Worm (Caenorhabditis elegans) whole organism, L1 larva: ENCODE measurements around the gene F08F8.11.

Experiments used
- C16A3.4 ChIP-seq: fragments of 150-350 bp; optimal IDR thresholded peaks from 2 replicates; lab custom pipeline; 2014; ENCODE audit warnings: missing biosample characterization, missing genetic modification characterization
- alr-1 ChIP-seq: fragments of 200-800 bp; sonication (Bioruptor generic); optimal IDR thresholded peaks from 2 replicates; lab custom pipeline; 2018; ENCODE audit warnings: borderline replicate concordance, mild to moderate bottlenecking, missing genetic modification characterization, missing compliant biosample characterization
- ama-1 ChIP-seq: fragments of 150-350 bp; optimal IDR thresholded peaks from 2 replicates; lab custom pipeline; 2014
- blmp-1 ChIP-seq: fragments of 150-350 bp; optimal IDR thresholded peaks from 2 replicates; lab custom pipeline; 2014; ENCODE audit warnings: missing biosample characterization, missing genetic modification characterization
- ceh-63 ChIP-seq: fragments of 200-800 bp; sonication (Bioruptor generic); optimal IDR thresholded peaks from 2 replicates; lab custom pipeline; 2018; ENCODE audit warnings: mild to moderate bottlenecking, missing genetic modification characterization, missing compliant biosample characterization
- ceh-82 ChIP-seq, 3 experiments: fragments of 150-350 bp in 1 of 3; sonication (generic microtip) in 2 of 3; optimal IDR thresholded peaks; 2 replicates each; lab custom pipeline; 2014 to 2017; ENCODE audit warnings: missing biosample characterization in 3 of 3, missing genetic modification characterization in 3 of 3
- ceh-90 ChIP-seq: sonication (generic microtip); optimal IDR thresholded peaks from 2 replicates; lab custom pipeline; 2016; ENCODE audit warnings: missing genetic modification characterization, missing compliant biosample characterization
- ces-1 ChIP-seq: fragments of 150-350 bp; optimal IDR thresholded peaks from 2 replicates; lab custom pipeline; 2014; ENCODE audit warnings: missing biosample characterization, missing genetic modification reagents, missing genetic modification characterization
- dsc-1 ChIP-seq: sonication (generic microtip); optimal IDR thresholded peaks from 2 replicates; lab custom pipeline; 2016; ENCODE audit warnings: mild to moderate bottlenecking, missing genetic modification characterization, missing compliant biosample characterization
- egl-13 ChIP-seq: sonication (generic microtip); optimal IDR thresholded peaks from 2 replicates; lab custom pipeline; 2016; ENCODE audit warnings: missing genotype, missing genetic modification reagents, missing genetic modification characterization, missing compliant biosample characterization
- egl-27 ChIP-seq, 2 experiments: fragments of 150-350 bp in 1 of 2; sonication (generic microtip); optimal IDR thresholded peaks; 3 replicates each; lab custom pipeline; 2017 to 2018; ENCODE audit warnings: missing biosample characterization in 2 of 2, missing genetic modification characterization in 2 of 2, missing genetic modification reagents in 2 of 2
- elt-2 ChIP-seq: sonication (generic microtip); optimal IDR thresholded peaks from 2 replicates; lab custom pipeline; 2016; ENCODE audit warnings: missing genetic modification characterization, mild to moderate bottlenecking, inconsistent platforms, missing compliant biosample characterization, missing genetic modification reagents
- elt-3 ChIP-seq, 6 experiments: fragments of 150-350 bp in 1 of 6; sonication (generic microtip); optimal IDR thresholded peaks; 2 replicates each; lab custom pipeline; 2017 to 2018; ENCODE audit warnings: missing biosample characterization in 6 of 6, missing genetic modification characterization in 6 of 6, inconsistent platforms in 1 of 6
- fkh-10 ChIP-seq: sonication (generic microtip); optimal IDR thresholded peaks from 2 replicates; lab custom pipeline; 2017; ENCODE audit warnings: missing biosample characterization, missing genetic modification reagents, missing genetic modification characterization
- fkh-8 ChIP-seq: sonication (generic microtip); optimal IDR thresholded peaks from 2 replicates; lab custom pipeline; 2016; ENCODE audit warnings: mild to moderate bottlenecking, missing genetic modification characterization, missing compliant biosample characterization
- grh-1 ChIP-seq: fragments of 200-800 bp; sonication (Bioruptor generic); IDR thresholded peaks from 2 replicates; pipeline ENCODE4 v1.3.6; 2022; ENCODE audit warnings: missing genetic modification reagents, missing genetic modification characterization, missing compliant biosample characterization
- hlh-4 ChIP-seq: sonication (generic microtip); optimal IDR thresholded peaks from 2 replicates; lab custom pipeline; 2016; ENCODE audit warnings: mild to moderate bottlenecking, missing genetic modification characterization, missing compliant biosample characterization
- irx-1 ChIP-seq: sonication (generic microtip); optimal IDR thresholded peaks from 2 replicates; lab custom pipeline; 2016; ENCODE audit warnings: missing genetic modification characterization, missing compliant biosample characterization
- isw-1 ChIP-seq: fragments of 200-800 bp; sonication (Bioruptor generic); IDR thresholded peaks from 2 replicates; pipeline ENCODE4 v1.3.6; 2022; ENCODE audit warnings: missing genetic modification characterization, missing compliant biosample characterization
- jun-1 ChIP-seq: fragments of 150-350 bp; optimal IDR thresholded peaks from 2 replicates; lab custom pipeline; 2014; ENCODE audit warnings: missing biosample characterization, missing genetic modification reagents, missing genetic modification characterization
- lin-14 ChIP-seq: fragments of 200-800 bp; sonication (Bioruptor generic); optimal IDR thresholded peaks from 2 replicates; lab custom pipeline; 2018; ENCODE audit warnings: mild to moderate bottlenecking, missing genetic modification characterization, moderate library complexity, missing compliant biosample characterization
- lin-39 ChIP-seq: fragments of 150-350 bp; optimal IDR thresholded peaks from 2 replicates; lab custom pipeline; 2014; ENCODE audit warnings: missing biosample characterization, missing genetic modification reagents, missing genetic modification characterization
- lsy-2 ChIP-seq, 2 experiments: fragments of 150-350 bp; optimal IDR thresholded peaks; 2 replicates each; lab custom pipeline; 2014; ENCODE audit warnings: missing biosample characterization in 2 of 2, missing genetic modification characterization in 2 of 2
- mdl-1 ChIP-seq, 2 experiments: fragments of 150-350 bp; optimal IDR thresholded peaks; 2 replicates each; lab custom pipeline; 2014 to 2017; ENCODE audit warnings: missing biosample characterization in 2 of 2, missing genetic modification characterization in 2 of 2, inconsistent platforms in 1 of 2
- mef-2 ChIP-seq: fragments of 150-350 bp; optimal IDR thresholded peaks from 2 replicates; lab custom pipeline; 2014; ENCODE audit warnings: missing biosample characterization, missing genetic modification characterization
- mep-1 ChIP-seq: fragments of 150-350 bp; optimal IDR thresholded peaks from 2 replicates; lab custom pipeline; 2014; ENCODE audit warnings: missing biosample characterization, missing genetic modification characterization
- nhr-11 ChIP-seq: fragments of 150-350 bp; optimal IDR thresholded peaks from 2 replicates; lab custom pipeline; 2014; ENCODE audit warnings: missing biosample characterization, missing genetic modification characterization
- nhr-12 ChIP-seq: sonication (generic microtip); optimal IDR thresholded peaks from 2 replicates; lab custom pipeline; 2017; ENCODE audit warnings: missing biosample characterization, missing genetic modification characterization
- nhr-20 ChIP-seq: sonication (generic microtip); optimal IDR thresholded peaks from 2 replicates; lab custom pipeline; 2016; ENCODE audit warnings: mild to moderate bottlenecking, missing genetic modification characterization, missing compliant biosample characterization
- nhr-237 ChIP-seq: fragments of 150-350 bp; optimal IDR thresholded peaks from 2 replicates; lab custom pipeline; 2014; ENCODE audit warnings: missing biosample characterization, missing genetic modification characterization
- nhr-71 ChIP-seq: sonication (generic microtip); optimal IDR thresholded peaks from 2 replicates; lab custom pipeline; 2016; ENCODE audit warnings: mild to moderate bottlenecking, missing genetic modification characterization, moderate library complexity, missing compliant biosample characterization
- nhr-76 ChIP-seq: sonication (generic microtip); optimal IDR thresholded peaks from 2 replicates; lab custom pipeline; 2017; ENCODE audit warnings: missing biosample characterization, missing genetic modification characterization
- pag-3 ChIP-seq: sonication (generic microtip); optimal IDR thresholded peaks from 2 replicates; lab custom pipeline; 2017; ENCODE audit warnings: missing genetic modification characterization, mild to moderate bottlenecking, missing compliant biosample characterization, antibody characterized with exemption, borderline replicate concordance; ENCODE audit not compliant: insufficient read depth
- rnt-1 ChIP-seq: sonication (generic microtip); optimal IDR thresholded peaks from 2 replicates; lab custom pipeline; 2016; ENCODE audit warnings: mild to moderate bottlenecking, missing genetic modification characterization, moderate library complexity, missing compliant biosample characterization
- snpc-4 ChIP-seq: fragments of 150-350 bp; optimal IDR thresholded peaks from 2 replicates; lab custom pipeline; 2014; ENCODE audit warnings: missing biosample characterization, missing genetic modification characterization
- snu-23 ChIP-seq: sonication (generic microtip); optimal IDR thresholded peaks from 2 replicates; lab custom pipeline; 2016; ENCODE audit warnings: missing genetic modification characterization, missing compliant biosample characterization
- sox-4 ChIP-seq: sonication (generic microtip); optimal IDR thresholded peaks from 2 replicates; lab custom pipeline; 2016; ENCODE audit warnings: missing genetic modification characterization, missing compliant biosample characterization
- sup-37 ChIP-seq: fragments of 200-800 bp; sonication (Bioruptor generic); optimal IDR thresholded peaks from 2 replicates; lab custom pipeline; 2018; ENCODE audit warnings: mild to moderate bottlenecking, missing genetic modification characterization, missing compliant biosample characterization
- swsn-7 ChIP-seq: sonication (generic microtip); optimal IDR thresholded peaks from 2 replicates; lab custom pipeline; 2016; ENCODE audit warnings: missing genetic modification characterization, missing compliant biosample characterization
- tbx-2 ChIP-seq: sonication (generic microtip); optimal IDR thresholded peaks from 2 replicates; lab custom pipeline; 2016; ENCODE audit warnings: missing genetic modification characterization, missing compliant biosample characterization
- unc-86 ChIP-seq: sonication (generic microtip); optimal IDR thresholded peaks from 2 replicates; lab custom pipeline; 2016; ENCODE audit warnings: missing genetic modification characterization, missing compliant biosample characterization
- unc-98 ChIP-seq: fragments of 200-800 bp; sonication (Bioruptor generic); IDR thresholded peaks from 2 replicates; pipeline ENCODE4 v1.3.6; 2022; ENCODE audit warnings: missing genetic modification characterization, missing compliant biosample characterization
- vab-15 ChIP-seq: sonication (generic microtip); optimal IDR thresholded peaks from 2 replicates; lab custom pipeline; 2017; ENCODE audit warnings: missing genotype, mild to moderate bottlenecking, missing genetic modification characterization, missing compliant biosample characterization
- xbp-1 ChIP-seq: sonication (generic microtip); optimal IDR thresholded peaks from 2 replicates; lab custom pipeline; 2016; ENCODE audit warnings: missing genetic modification characterization, missing compliant biosample characterization
- ztf-4 ChIP-seq: fragments of 150-350 bp; optimal IDR thresholded peaks from 2 replicates; lab custom pipeline; 2014; ENCODE audit warnings: missing biosample characterization, missing genetic modification characterization

Gene F08F8.11

ce11 chrIII:7383733-7384132 lies 18.0 kb downstream of the F08F8.11 start, which contains the start of gene tbp-1:
Gene tbp-1, plus strand, starts transcription at chrIII:7384033.
- no peak for TF ChIP-seq isw-1 (GFP tag; lab: Robert Waterston, UW)
- no peak for TF ChIP-seq fkh-10 (GFP tag; lab: Kevin White, UChicago)
- no peak for TF ChIP-seq nhr-71 (tag; lab: Kevin White, UChicago)
- no peak for TF ChIP-seq grh-1 (GFP tag; lab: Robert Waterston, UW)
- TF ChIP-seq ces-1 (GFP tag; lab: Kevin White, UChicago) = no peak
- TF ChIP-seq ama-1 (lab: Kevin White, UChicago) = no peak
- no peak for TF ChIP-seq ceh-63 (GFP tag; lab: Kevin White, UChicago)
- no peak for TF ChIP-seq jun-1
- TF ChIP-seq egl-27 (tag; optimal IDR thresholded peaks at IDR 0.05; lab: Kevin White, UChicago) = no peak
- no peak for TF ChIP-seq elt-3 (tag; optimal IDR thresholded peaks at IDR 0.05; lab: Kevin White, UChicago)
- TF ChIP-seq xbp-1 (tag; lab: Kevin White, UChicago) = no peak
- no peak for TF ChIP-seq nhr-12 (tag; lab: Kevin White, UChicago)
- TF ChIP-seq irx-1 (tag; lab: Kevin White, UChicago) = no peak
- TF ChIP-seq, all 84 proteins: peak for 0

DNA sequence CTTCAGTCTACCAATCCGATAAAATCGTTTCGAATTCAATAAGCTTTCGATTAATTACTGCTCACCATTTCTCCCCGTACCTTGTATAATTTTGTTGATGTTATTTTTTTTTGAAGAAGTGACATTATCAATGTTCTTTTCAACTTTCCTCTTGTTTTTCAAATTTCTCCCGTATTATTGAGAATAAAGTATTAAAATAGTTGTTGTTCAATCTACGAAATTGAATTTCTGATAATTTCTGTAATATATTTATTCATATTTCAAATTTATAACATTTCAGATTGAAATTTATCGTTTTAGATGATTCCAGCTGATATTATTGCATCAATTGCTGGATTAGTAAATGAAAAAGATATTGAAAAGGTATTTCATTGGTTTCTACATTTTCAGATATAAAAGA lies 20.2 kb downstream of the F08F8.11 start, which contains the start of gene trd-1:
trd-1 (plus strand) TSS at position 301 of the 400 bp plus-strand sequence.
- no peak for TF ChIP-seq nhr-11 (tag; lab: Kevin White, UChicago)
- TF ChIP-seq unc-86 (tag; lab: Kevin White, UChicago) = no peak
- no peak for TF ChIP-seq egl-13 (tag; lab: Kevin White, UChicago)
- no peak for TF ChIP-seq nhr-71 (tag; lab: Kevin White, UChicago)
- TF ChIP-seq lsy-2 (tag; optimal IDR thresholded peaks at IDR 0.05; lab: Kevin White, UChicago) = no peak
- TF ChIP-seq pag-3 (tag; lab: Kevin White, UChicago) = no peak
- TF ChIP-seq rnt-1 (tag; lab: Kevin White, UChicago) = no peak
- TF ChIP-seq ceh-82 (tag; optimal IDR thresholded peaks at IDR 0.05; lab: Kevin White, UChicago) = no peak
- no peak for TF ChIP-seq snu-23 (GFP tag; lab: Kevin White, UChicago)
- no peak for TF ChIP-seq unc-98 (GFP tag; lab: Robert Waterston, UW)
- no peak for TF ChIP-seq snpc-4 (tag; lab: Kevin White, UChicago)
- no peak for TF ChIP-seq blmp-1 (tag; lab: Kevin White, UChicago)

DNA sequence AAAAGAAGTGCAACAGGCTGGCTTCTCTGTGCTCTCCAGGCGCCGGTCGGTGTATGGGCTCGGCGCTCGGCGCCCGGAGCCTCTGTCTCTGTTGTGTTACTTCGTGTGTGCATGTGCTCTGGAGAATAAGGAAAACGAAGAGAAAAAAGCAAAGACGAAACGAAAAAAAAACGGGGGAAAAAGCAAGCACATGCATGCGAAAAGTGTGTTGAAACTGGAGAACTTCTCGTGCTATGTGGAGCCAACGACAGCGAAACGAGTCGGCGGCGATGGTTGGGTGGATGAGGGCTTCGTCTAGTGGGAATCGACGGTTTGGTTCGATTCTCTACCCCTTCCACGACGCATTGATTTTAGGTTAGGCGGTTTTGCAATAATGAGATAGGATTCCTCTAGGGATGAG lies 21.7 kb downstream of the F08F8.11 start:
- TF ChIP-seq snpc-4 (tag; lab: Kevin White, UChicago) (no peak), vab-15 (tag; lab: Kevin White, UChicago) (no peak), isw-1 (GFP tag; lab: Robert Waterston, UW) (no peak), nhr-76 (tag; lab: Kevin White, UChicago) (no peak), hlh-4 (tag; lab: Kevin White, UChicago) (no peak), irx-1 (tag; lab: Kevin White, UChicago) (no peak), unc-86 (tag; lab: Kevin White, UChicago) (peak; percentile 13), elt-2 (tag; lab: Kevin White, UChicago) (peak; percentile 27), mef-2 (tag; lab: Kevin White, UChicago) (no peak), lin-39 (tag; lab: Kevin White, UChicago) (no peak), egl-13 (tag; lab: Kevin White, UChicago) (no peak), tbx-2 (tag; lab: Kevin White, UChicago) (no peak), ama-1 (lab: Kevin White, UChicago) (no peak), nhr-11 (tag; lab: Kevin White, UChicago) (no peak), alr-1 (tag; lab: Kevin White, UChicago) (no peak), C16A3.4 (tag; lab: Kevin White, UChicago) (no peak), nhr-237 (tag; lab: Kevin White, UChicago) (no peak), nhr-12 (tag; lab: Kevin White, UChicago) (no peak), ceh-90 (tag; lab: Kevin White, UChicago) (no peak), mep-1 (tag; lab: Kevin White, UChicago) (peak; percentile 8), mdl-1 (tag; optimal IDR thresholded peaks at IDR 0.05; lab: Kevin White, UChicago) (peak in 1 of 2 experiments; percentile 36), sox-4 (no peak), ztf-4 (tag; lab: Kevin White, UChicago) (no peak), snu-23 (GFP tag; lab: Kevin White, UChicago) (peak; percentile 33), grh-1 (GFP tag; lab: Robert Waterston, UW) (no peak), nhr-20 (no peak), ceh-82 (tag; optimal IDR thresholded peaks at IDR 0.05; lab: Kevin White, UChicago) (peak in 2 of 3 experiments; percentile 11 to 14), blmp-1 (tag; lab: Kevin White, UChicago) (no peak), egl-27 (tag; optimal IDR thresholded peaks at IDR 0.05; lab: Kevin White, UChicago) (no peak), lin-14 (peak; percentile 66), swsn-7 (tag; lab: Kevin White, UChicago) (peak; percentile 7), xbp-1 (tag; lab: Kevin White, UChicago) (peak; percentile 18), fkh-8 (no peak), rnt-1 (tag; lab: Kevin White, UChicago) (peak; percentile 16), elt-3 (tag; optimal IDR thresholded peaks at IDR 0.05; lab: Kevin White, UChicago) (no peak), jun-1 (peak; percentile 45), sup-37 (no peak), dsc-1 (tag; lab: Kevin White, UChicago) (no peak)
